Worm (Caenorhabditis elegans) whole organism, L3 larva: ENCODE data around the gene sups-1.

Experiments used
- R02D3.7 ChIP-seq: fragments of 150-350 bp; optimal IDR thresholded peaks from 2 replicates; lab custom pipeline; 2014; ENCODE audit warnings: missing biosample characterization, missing genetic modification characterization
- ceh-28 ChIP-seq: fragments of 150-350 bp; optimal IDR thresholded peaks from 2 replicates; lab custom pipeline; 2014; ENCODE audit warnings: missing biosample characterization, missing genetic modification reagents, missing genetic modification characterization
- ceh-82 ChIP-seq: fragments of 150-350 bp; optimal IDR thresholded peaks from 2 replicates; lab custom pipeline; 2014; ENCODE audit warnings: missing biosample characterization, missing genetic modification characterization
- daf-12 ChIP-seq: fragments of 150-350 bp; optimal IDR thresholded peaks from 2 replicates; lab custom pipeline; 2014; ENCODE audit warnings: missing biosample characterization, missing genetic modification reagents, missing genetic modification characterization
- egl-27 ChIP-seq: sonication (generic microtip); optimal IDR thresholded peaks from 4 replicates; lab custom pipeline; 2017; ENCODE audit warnings: missing biosample characterization, missing genetic modification reagents, missing genetic modification characterization
- egl-5 ChIP-seq: fragments of 150-350 bp; optimal IDR thresholded peaks from 2 replicates; lab custom pipeline; 2017; ENCODE audit warnings: missing biosample characterization, missing genetic modification reagents, missing genetic modification characterization, inconsistent platforms
- elt-3 ChIP-seq, 3 experiments: fragments of 150-350 bp in 1 of 3; sonication (generic microtip) in 2 of 3; optimal IDR thresholded peaks; 2 replicates in 2 of 3; 4 replicates in 1 of 3; lab custom pipeline; 2014 to 2017; ENCODE audit warnings: missing biosample characterization in 3 of 3, missing genetic modification characterization in 3 of 3
- eor-1 ChIP-seq, 2 experiments: fragments of 150-350 bp; optimal IDR thresholded peaks; 2 replicates each; lab custom pipeline; 2014 to 2018; ENCODE audit warnings: missing biosample characterization in 2 of 2, missing genetic modification characterization in 2 of 2
- fkh-10 ChIP-seq: sonication (generic microtip); optimal IDR thresholded peaks from 2 replicates; lab custom pipeline; 2017; ENCODE audit warnings: missing biosample characterization, missing genetic modification reagents, missing genetic modification characterization
- fkh-2 ChIP-seq: fragments of 150-350 bp; optimal IDR thresholded peaks from 2 replicates; lab custom pipeline; 2014; ENCODE audit warnings: missing biosample characterization, missing genetic modification reagents, missing genetic modification characterization
- fos-1 ChIP-seq: fragments of 150-350 bp; optimal IDR thresholded peaks from 2 replicates; lab custom pipeline; 2014; ENCODE audit warnings: missing biosample characterization, missing genetic modification characterization
- hmg-11 ChIP-seq: sonication (generic microtip); optimal IDR thresholded peaks from 2 replicates; lab custom pipeline; 2016; ENCODE audit warnings: missing genetic modification characterization, missing compliant biosample characterization
- lin-15B ChIP-seq: fragments of 150-350 bp; optimal IDR thresholded peaks from 2 replicates; lab custom pipeline; 2014; ENCODE audit warnings: missing biosample characterization, missing genetic modification characterization
- lin-39 ChIP-seq: fragments of 150-350 bp; optimal IDR thresholded peaks from 2 replicates; lab custom pipeline; 2018; ENCODE audit warnings: missing biosample characterization, missing genetic modification reagents, missing genetic modification characterization
- lsy-12 ChIP-seq: sonication (generic microtip); optimal IDR thresholded peaks from 2 replicates; lab custom pipeline; 2016; ENCODE audit warnings: mild to moderate bottlenecking, missing genetic modification characterization, missing compliant biosample characterization
- mml-1 ChIP-seq: fragments of 150-350 bp; sonication (generic microtip); optimal IDR thresholded peaks from 3 replicates; lab custom pipeline; 2014; ENCODE audit warnings: missing biosample characterization, missing genetic modification characterization
- nfya-1 ChIP-seq: sonication (generic microtip); optimal IDR thresholded peaks from 2 replicates; lab custom pipeline; 2017; ENCODE audit warnings: missing genetic modification characterization, mild to moderate bottlenecking, missing compliant biosample characterization, antibody characterized with exemption, moderate library complexity; ENCODE audit not compliant: insufficient read depth
- nhr-12 ChIP-seq: fragments of 150-350 bp; optimal IDR thresholded peaks from 2 replicates; lab custom pipeline; 2014; ENCODE audit warnings: missing biosample characterization, missing genetic modification characterization
- nhr-23 ChIP-seq: fragments of 150-350 bp; optimal IDR thresholded peaks from 2 replicates; lab custom pipeline; 2014; ENCODE audit warnings: missing biosample characterization, missing genetic modification reagents, missing genetic modification characterization
- nhr-28 ChIP-seq: fragments of 150-350 bp; optimal IDR thresholded peaks from 2 replicates; lab custom pipeline; 2014; ENCODE audit warnings: missing biosample characterization, missing genetic modification characterization
- nhr-43 ChIP-seq: sonication (generic microtip); optimal IDR thresholded peaks from 2 replicates; lab custom pipeline; 2016; ENCODE audit warnings: mild to moderate bottlenecking, missing genetic modification characterization, missing compliant biosample characterization; ENCODE audit not compliant: poor library complexity, severe bottlenecking
- nhr-67 ChIP-seq: fragments of 150-350 bp; optimal IDR thresholded peaks from 2 replicates; lab custom pipeline; 2014; ENCODE audit warnings: missing biosample characterization, missing genetic modification characterization
- nhr-77 ChIP-seq: fragments of 150-350 bp; optimal IDR thresholded peaks from 2 replicates; lab custom pipeline; 2014; ENCODE audit warnings: missing biosample characterization, missing genetic modification characterization
- pha-4 ChIP-seq: fragments of 150-350 bp; optimal IDR thresholded peaks from 2 replicates; lab custom pipeline; 2014; ENCODE audit warnings: missing biosample characterization, missing genetic modification reagents, missing genetic modification characterization
- pqm-1 ChIP-seq: fragments of 150-350 bp; optimal IDR thresholded peaks from 2 replicates; lab custom pipeline; 2017; ENCODE audit warnings: missing biosample characterization, missing genetic modification characterization, inconsistent platforms
- skn-1 ChIP-seq: fragments of 150-350 bp; optimal IDR thresholded peaks from 2 replicates; lab custom pipeline; 2014; ENCODE audit warnings: missing biosample characterization, missing genetic modification characterization
- snpc-4 ChIP-seq: fragments of 150-350 bp; optimal IDR thresholded peaks from 2 replicates; lab custom pipeline; 2014; ENCODE audit warnings: missing biosample characterization, missing genetic modification characterization
- unc-39 ChIP-seq: sonication (generic microtip); optimal IDR thresholded peaks from 4 replicates; lab custom pipeline; 2017; ENCODE audit warnings: missing biosample characterization, missing genetic modification characterization
- unc-62 ChIP-seq: fragments of 150-350 bp; sonication (generic microtip); optimal IDR thresholded peaks from 4 replicates; lab custom pipeline; 2014; ENCODE audit warnings: missing biosample characterization, missing genetic modification reagents, missing genetic modification characterization
- zag-1 ChIP-seq: fragments of 150-350 bp; optimal IDR thresholded peaks from 2 replicates; lab custom pipeline; 2014; ENCODE audit warnings: missing biosample characterization, missing genetic modification characterization
- ztf-11 ChIP-seq: fragments of 150-350 bp; optimal IDR thresholded peaks from 2 replicates; lab custom pipeline; 2014; ENCODE audit warnings: missing biosample characterization, missing genetic modification characterization
- ztf-4 ChIP-seq: fragments of 150-350 bp; optimal IDR thresholded peaks from 2 replicates; lab custom pipeline; 2014; ENCODE audit warnings: missing biosample characterization, missing genetic modification characterization

Gene sups-1

DNA sequence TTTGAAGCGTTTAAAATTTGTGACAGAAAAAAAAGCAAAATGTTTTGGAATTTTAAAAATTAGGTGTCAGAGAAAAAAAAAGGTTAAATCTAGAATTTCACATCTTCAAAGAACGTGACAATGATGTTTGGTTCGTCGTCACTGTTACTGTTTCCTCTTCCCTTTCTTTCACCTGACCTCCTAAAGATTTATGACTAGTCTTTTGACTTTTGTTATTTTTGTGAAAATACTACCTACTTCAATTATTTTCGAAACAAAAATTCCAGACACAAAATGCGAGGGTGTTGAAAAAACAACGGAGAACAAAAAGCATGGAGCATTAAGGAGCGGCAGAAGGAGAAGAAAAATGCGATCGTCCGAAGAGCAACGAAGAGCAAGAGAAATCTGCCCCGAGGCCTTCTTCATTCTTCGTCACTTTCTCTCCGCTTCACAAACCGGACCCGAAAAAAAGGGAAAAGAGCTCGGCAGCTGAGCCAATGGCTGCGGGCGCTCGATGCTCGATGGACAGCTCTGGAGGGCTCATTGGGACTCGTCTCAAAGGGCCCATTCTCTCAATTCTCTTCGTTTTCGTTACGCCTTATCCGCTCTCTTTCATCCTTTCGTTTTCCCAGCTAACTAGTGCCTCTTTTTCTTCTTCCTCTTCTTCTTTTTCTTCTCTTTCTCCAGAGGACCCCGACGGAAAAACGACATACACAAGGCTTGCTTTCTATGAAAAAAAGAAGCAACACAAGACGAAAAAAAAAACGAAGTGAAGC lies 27.6 kb upstream of the sups-1 start:
- TF ChIP-seq ztf-4 (tag; lab: Kevin White, UChicago), result no peak
- TF ChIP-seq eor-1 (tag; optimal IDR thresholded peaks at IDR 0.05; lab: Kevin White, UChicago), result no peak
- peak; percentile 61 for TF ChIP-seq lin-39 (tag; lab: Kevin White, UChicago)
- no peak for TF ChIP-seq daf-12
- TF ChIP-seq egl-27, result no peak
- peak; percentile 51 for TF ChIP-seq hmg-11 (tag; lab: Kevin White, UChicago)
- TF ChIP-seq lsy-12 (tag; lab: Kevin White, UChicago), result no peak
- TF ChIP-seq zag-1, result no peak
- no peak for TF ChIP-seq fkh-2 (tag; lab: Kevin White, UChicago)
- peak; percentile 95 for TF ChIP-seq nfya-1 (tag; lab: Kevin White, UChicago)
- no peak for TF ChIP-seq mml-1 (tag; lab: Kevin White, UChicago)
- TF ChIP-seq ceh-28 (tag; lab: Kevin White, UChicago), result no peak
- no peak for TF ChIP-seq nhr-77 (tag; lab: Kevin White, UChicago)
- TF ChIP-seq fkh-10 (GFP tag; lab: Kevin White, UChicago), result peak; percentile 86
- peak; percentile 65 for TF ChIP-seq egl-5

DNA sequence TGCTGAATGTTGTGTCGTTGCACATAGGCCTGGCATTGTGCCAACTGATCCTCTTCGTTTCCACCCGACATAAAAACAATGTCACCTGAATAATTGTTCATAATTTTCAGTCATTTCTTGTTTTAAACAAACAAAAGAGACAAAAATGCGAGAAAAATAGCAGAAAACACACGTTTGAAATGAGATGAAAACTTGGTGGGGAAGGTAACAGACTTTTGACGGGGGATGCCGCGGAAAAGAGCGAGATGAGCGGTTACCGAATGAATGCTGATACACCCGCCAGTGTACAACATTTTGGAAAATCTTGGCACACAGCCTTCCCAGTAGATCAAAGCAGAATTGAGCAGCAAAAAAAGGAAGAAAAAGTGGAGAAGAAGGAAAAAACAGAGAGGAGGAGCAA lies 26.2 kb upstream of the sups-1 start, which contains the start of gene kin-2:
TSS of gene kin-2 (minus strand) at position 101 of the 400 bp plus-strand sequence.
- TF ChIP-seq fkh-10 (GFP tag; lab: Kevin White, UChicago) (no peak), R02D3.7 (tag; lab: Kevin White, UChicago) (no peak), elt-3 (tag; optimal IDR thresholded peaks at IDR 0.05; lab: Kevin White, UChicago) (no peak), nhr-23 (tag; lab: Kevin White, UChicago) (no peak), nhr-67 (tag; lab: Kevin White, UChicago) (no peak), nhr-77 (tag; lab: Kevin White, UChicago) (no peak), pha-4 (tag; lab: Kevin White, UChicago) (no peak)

DNA sequence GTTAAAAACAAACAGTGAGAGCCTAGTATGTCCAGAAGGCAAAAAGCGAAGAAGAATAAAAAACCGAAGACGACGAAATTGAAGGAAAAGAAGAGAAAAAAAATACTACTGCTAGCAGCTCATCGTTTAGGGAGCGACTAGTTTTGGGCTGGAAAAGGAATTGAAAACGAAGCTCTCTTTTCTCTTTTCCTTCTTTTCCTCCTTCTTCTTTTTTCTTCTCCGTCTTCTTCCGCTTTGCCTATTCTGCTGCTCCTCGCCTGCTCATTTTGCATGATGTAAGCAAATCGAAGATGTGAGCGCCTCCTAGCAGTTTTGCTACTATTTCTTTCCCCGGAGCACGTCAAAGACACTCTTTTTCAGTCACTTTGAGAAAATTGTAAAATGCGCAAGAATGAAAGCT lies 22.3 kb upstream of the sups-1 start:
- TF ChIP-seq snpc-4 (tag; lab: Kevin White, UChicago), result no peak
- TF ChIP-seq lin-39 (tag; lab: Kevin White, UChicago), result peak; percentile 23
- peak; percentile 29 for TF ChIP-seq nfya-1 (tag; lab: Kevin White, UChicago)
- no peak for TF ChIP-seq fos-1 (tag; lab: Kevin White, UChicago)
- TF ChIP-seq fkh-2 (tag; lab: Kevin White, UChicago), result no peak
- no peak for TF ChIP-seq lin-15B (tag; lab: Kevin White, UChicago)
- no peak for TF ChIP-seq mml-1 (tag; lab: Kevin White, UChicago)
- no peak for TF ChIP-seq skn-1 (tag; lab: Kevin White, UChicago)
- TF ChIP-seq hmg-11 (tag; lab: Kevin White, UChicago), result peak; percentile 6
- TF ChIP-seq unc-39 (tag; lab: Kevin White, UChicago), result no peak
- TF ChIP-seq fkh-10 (GFP tag; lab: Kevin White, UChicago), result peak; percentile 46
- TF ChIP-seq ztf-4 (tag; lab: Kevin White, UChicago), result no peak
- no peak for TF ChIP-seq nhr-12 (tag; lab: Kevin White, UChicago)
- no peak for TF ChIP-seq nhr-77 (tag; lab: Kevin White, UChicago)
- TF ChIP-seq, all 47 proteins: peak for 4

DNA sequence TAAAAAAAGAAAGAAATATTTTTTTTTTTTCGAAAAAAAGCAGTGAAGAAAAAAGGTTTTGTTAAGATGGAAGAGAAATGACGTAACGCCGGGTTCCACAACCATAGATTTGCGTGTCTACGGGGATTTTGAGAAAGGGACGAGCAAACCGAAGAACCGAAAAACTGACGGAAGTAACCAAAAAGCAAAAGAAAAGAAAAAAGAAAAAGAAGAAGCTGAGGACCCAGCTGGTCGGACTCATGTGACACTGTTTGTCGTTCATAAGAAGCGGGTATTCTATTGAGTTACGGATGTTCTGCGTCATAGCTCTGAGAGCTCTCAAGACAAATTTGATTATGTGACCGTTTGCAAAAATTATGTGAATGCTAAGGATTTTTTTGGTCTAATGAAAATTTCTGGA lies 21.2 kb upstream of the sups-1 start:
- TF ChIP-seq pqm-1 (tag; lab: Kevin White, UChicago) (no peak), lin-39 (tag; lab: Kevin White, UChicago) (peak; percentile 68), nfya-1 (tag; lab: Kevin White, UChicago) (peak; percentile 47), pha-4 (tag; lab: Kevin White, UChicago) (no peak), nhr-28 (no peak), zag-1 (no peak), ztf-11 (tag; lab: Kevin White, UChicago) (no peak), nhr-43 (no peak), mml-1 (tag; lab: Kevin White, UChicago) (no peak), unc-39 (tag; lab: Kevin White, UChicago) (no peak), ceh-82 (no peak), unc-62 (GFP tag; lab: Kevin White, UChicago) (peak; percentile 41), egl-27 (no peak)
